Worm (Caenorhabditis elegans) whole organism, L1 larva: ENCODE data around the gene D1086.11.

Source experiments
- C04F5.9 ChIP-seq: sonication (generic microtip); optimal IDR thresholded peaks from 2 replicates; lab custom pipeline; 2016; ENCODE audit warnings: missing genetic modification characterization, missing compliant biosample characterization
- C16A3.4 ChIP-seq: fragments of 150-350 bp; optimal IDR thresholded peaks from 2 replicates; lab custom pipeline; 2014; ENCODE audit warnings: missing biosample characterization, missing genetic modification characterization
- alr-1 ChIP-seq: fragments of 200-800 bp; sonication (Bioruptor generic); optimal IDR thresholded peaks from 2 replicates; lab custom pipeline; 2018; ENCODE audit warnings: borderline replicate concordance, mild to moderate bottlenecking, missing genetic modification characterization, missing compliant biosample characterization
- aly-2 ChIP-seq: fragments of 150-350 bp; optimal IDR thresholded peaks from 2 replicates; lab custom pipeline; 2014; ENCODE audit warnings: missing biosample characterization, missing genetic modification characterization
- ceh-82 ChIP-seq, 3 experiments: fragments of 150-350 bp in 1 of 3; sonication (generic microtip) in 2 of 3; optimal IDR thresholded peaks; 2 replicates each; lab custom pipeline; 2014 to 2017; ENCODE audit warnings: missing biosample characterization in 3 of 3, missing genetic modification characterization in 3 of 3
- ces-1 ChIP-seq: fragments of 150-350 bp; optimal IDR thresholded peaks from 2 replicates; lab custom pipeline; 2014; ENCODE audit warnings: missing biosample characterization, missing genetic modification reagents, missing genetic modification characterization
- egl-13 ChIP-seq: sonication (generic microtip); optimal IDR thresholded peaks from 2 replicates; lab custom pipeline; 2016; ENCODE audit warnings: missing genotype, missing genetic modification reagents, missing genetic modification characterization, missing compliant biosample characterization
- elt-3 ChIP-seq, 6 experiments: fragments of 150-350 bp in 1 of 6; sonication (generic microtip); optimal IDR thresholded peaks; 2 replicates each; lab custom pipeline; 2017 to 2018; ENCODE audit warnings: missing biosample characterization in 6 of 6, missing genetic modification characterization in 6 of 6, inconsistent platforms in 1 of 6
- fkh-10 ChIP-seq: sonication (generic microtip); optimal IDR thresholded peaks from 2 replicates; lab custom pipeline; 2017; ENCODE audit warnings: missing biosample characterization, missing genetic modification reagents, missing genetic modification characterization
- fkh-4 ChIP-seq: sonication (generic microtip); optimal IDR thresholded peaks from 2 replicates; lab custom pipeline; 2016; ENCODE audit warnings: missing compliant biosample characterization, missing genetic modification characterization, borderline replicate concordance
- fkh-8 ChIP-seq: sonication (generic microtip); optimal IDR thresholded peaks from 2 replicates; lab custom pipeline; 2016; ENCODE audit warnings: mild to moderate bottlenecking, missing genetic modification characterization, missing compliant biosample characterization
- hlh-17 ChIP-seq: fragments of 200-800 bp; sonication (Bioruptor generic); optimal IDR thresholded peaks from 2 replicates; lab custom pipeline; 2018; ENCODE audit warnings: missing genetic modification characterization, mild to moderate bottlenecking, missing compliant biosample characterization, moderate library complexity, borderline replicate concordance
- jun-1 ChIP-seq: fragments of 150-350 bp; optimal IDR thresholded peaks from 2 replicates; lab custom pipeline; 2014; ENCODE audit warnings: missing biosample characterization, missing genetic modification reagents, missing genetic modification characterization
- lin-13 ChIP-seq: fragments of 150-350 bp; optimal IDR thresholded peaks from 2 replicates; lab custom pipeline; 2014; ENCODE audit warnings: missing biosample characterization, missing genetic modification reagents, missing genetic modification characterization
- lin-14 ChIP-seq: fragments of 200-800 bp; sonication (Bioruptor generic); optimal IDR thresholded peaks from 2 replicates; lab custom pipeline; 2018; ENCODE audit warnings: mild to moderate bottlenecking, missing genetic modification characterization, moderate library complexity, missing compliant biosample characterization
- lin-39 ChIP-seq: fragments of 150-350 bp; optimal IDR thresholded peaks from 2 replicates; lab custom pipeline; 2014; ENCODE audit warnings: missing biosample characterization, missing genetic modification reagents, missing genetic modification characterization
- lsy-2 ChIP-seq, 2 experiments: fragments of 150-350 bp; optimal IDR thresholded peaks; 2 replicates each; lab custom pipeline; 2014; ENCODE audit warnings: missing biosample characterization in 2 of 2, missing genetic modification characterization in 2 of 2
- mab-9 ChIP-seq: fragments of 200-800 bp; sonication (Bioruptor generic); IDR thresholded peaks from 2 replicates; pipeline ENCODE4 v1.3.6; 2022; ENCODE audit warnings: missing genetic modification reagents, missing genetic modification characterization, missing compliant biosample characterization
- nhr-11 ChIP-seq: fragments of 150-350 bp; optimal IDR thresholded peaks from 2 replicates; lab custom pipeline; 2014; ENCODE audit warnings: missing biosample characterization, missing genetic modification characterization
- nhr-19 ChIP-seq: fragments of 200-800 bp; sonication (Bioruptor generic); conservative IDR thresholded peaks from 2 replicates; pipeline ENCODE4 v1.3.6; 2022; ENCODE audit warnings: missing genetic modification characterization, missing compliant biosample characterization
- nhr-20 ChIP-seq: sonication (generic microtip); optimal IDR thresholded peaks from 2 replicates; lab custom pipeline; 2016; ENCODE audit warnings: mild to moderate bottlenecking, missing genetic modification characterization, missing compliant biosample characterization
- nhr-47 ChIP-seq: sonication (generic microtip); optimal IDR thresholded peaks from 2 replicates; lab custom pipeline; 2016; ENCODE audit warnings: mild to moderate bottlenecking, missing genetic modification characterization, moderate library complexity, missing compliant biosample characterization
- nhr-71 ChIP-seq: sonication (generic microtip); optimal IDR thresholded peaks from 2 replicates; lab custom pipeline; 2016; ENCODE audit warnings: mild to moderate bottlenecking, missing genetic modification characterization, moderate library complexity, missing compliant biosample characterization
- nhr-84 ChIP-seq: sonication (generic microtip); optimal IDR thresholded peaks from 2 replicates; lab custom pipeline; 2017; ENCODE audit warnings: missing biosample characterization, missing genetic modification characterization
- nhr-90 ChIP-seq: sonication (generic microtip); optimal IDR thresholded peaks from 2 replicates; lab custom pipeline; 2016; ENCODE audit warnings: mild to moderate bottlenecking, missing genetic modification characterization, missing compliant biosample characterization; ENCODE audit not compliant: poor library complexity
- pqm-1 ChIP-seq: sonication (generic microtip); optimal IDR thresholded peaks from 3 replicates; lab custom pipeline; 2017; ENCODE audit warnings: missing biosample characterization, missing genetic modification characterization
- rnt-1 ChIP-seq: sonication (generic microtip); optimal IDR thresholded peaks from 2 replicates; lab custom pipeline; 2016; ENCODE audit warnings: mild to moderate bottlenecking, missing genetic modification characterization, moderate library complexity, missing compliant biosample characterization
- snpc-4 ChIP-seq: fragments of 150-350 bp; optimal IDR thresholded peaks from 2 replicates; lab custom pipeline; 2014; ENCODE audit warnings: missing biosample characterization, missing genetic modification characterization
- sup-37 ChIP-seq: fragments of 200-800 bp; sonication (Bioruptor generic); optimal IDR thresholded peaks from 2 replicates; lab custom pipeline; 2018; ENCODE audit warnings: mild to moderate bottlenecking, missing genetic modification characterization, missing compliant biosample characterization
- unc-30 ChIP-seq: sonication (generic microtip); optimal IDR thresholded peaks from 2 replicates; lab custom pipeline; 2017; ENCODE audit warnings: missing biosample characterization, missing genetic modification characterization
- unc-62 ChIP-seq: fragments of 150-350 bp; optimal IDR thresholded peaks from 2 replicates; lab custom pipeline; 2014; ENCODE audit warnings: missing biosample characterization, missing genetic modification reagents, missing genetic modification characterization

The D1086.11 gene

ce11 chrV:14097358-14097757 is 23.1 kb downstream of the D1086.11 start:
- TF ChIP-seq rnt-1 (tag; lab: Kevin White, UChicago) (peak; percentile 11), snpc-4 (peak; percentile 26), alr-1 (tag; lab: Kevin White, UChicago) (no peak)

- TF ChIP-seq lsy-2 (tag; optimal IDR thresholded peaks at IDR 0.05; lab: Kevin White, UChicago) (peak in 1 of 2 experiments; percentile 2), egl-13 (tag; lab: Kevin White, UChicago) (no peak), nhr-20 (peak; percentile 30), fkh-4 (tag; lab: Kevin White, UChicago) (no peak), nhr-47 (tag; lab: Kevin White, UChicago) (no peak), lin-39 (tag; lab: Kevin White, UChicago) (peak; percentile 16), fkh-10 (GFP tag; lab: Kevin White, UChicago) (no peak), hlh-17 (GFP tag; lab: Kevin White, UChicago) (no peak), C04F5.9 (tag; lab: Kevin White, UChicago) (no peak), lin-14 (peak; percentile 73), rnt-1 (tag; lab: Kevin White, UChicago) (peak; percentile 21), mab-9 (GFP tag; lab: Robert Waterston, UW) (no peak), unc-62 (GFP tag; lab: Kevin White, UChicago) (no peak), sup-37 (GFP tag; lab: Kevin White, UChicago) (no peak), nhr-90 (tag; lab: Kevin White, UChicago) (no peak), nhr-71 (peak; percentile 60), nhr-19 (peak; percentile 35), lin-13 (GFP tag; lab: Kevin White, UChicago) (no peak)
Observed at ce11 chrV:14098519-14098918, 24.3 kb downstream of the D1086.11 start, which contains the start of the genes D1086.2 and D1086.1. Gene D1086.2, minus strand, starts transcription at chrV:14098668. Gene D1086.1, plus strand, starts transcription at chrV:14098858.

ce11 chrV:14100886-14101285 is 26.6 kb downstream of the D1086.11 start, which contains the start of gene D1086.12:
Gene D1086.12, plus strand, starts transcription at chrV:14101186.
- TF ChIP-seq elt-3 (tag; optimal IDR thresholded peaks at IDR 0.05; lab: Kevin White, UChicago) (no peak), lin-14 (peak; percentile 48), aly-2 (tag; lab: Kevin White, UChicago) (no peak), nhr-11 (tag; lab: Kevin White, UChicago) (no peak), rnt-1 (tag; lab: Kevin White, UChicago) (peak; percentile 25), ceh-82 (tag; optimal IDR thresholded peaks at IDR 0.05; lab: Kevin White, UChicago) (no peak), nhr-20 (no peak), ces-1 (GFP tag; lab: Kevin White, UChicago) (no peak), egl-13 (tag; lab: Kevin White, UChicago) (no peak), fkh-8 (no peak)

ce11 chrV:14103970-14104369 is 29.7 kb downstream of the D1086.11 start, which contains the start of gene D1086.9:
Gene D1086.9, plus strand, starts transcription at chrV:14104270.
- TF ChIP-seq pqm-1 (tag; lab: Kevin White, UChicago) = no peak
- TF ChIP-seq nhr-11 (tag; lab: Kevin White, UChicago) = no peak
- no peak for TF ChIP-seq unc-30 (tag; lab: Kevin White, UChicago)
- TF ChIP-seq nhr-19 = no peak
- TF ChIP-seq C16A3.4 (tag; lab: Kevin White, UChicago) = no peak
- TF ChIP-seq jun-1 (tag; lab: Kevin White, UChicago) = no peak

ce11 chrV:14107511-14107910 is 33.3 kb downstream of the D1086.11 start, which contains the start of gene H39E23.3:
Gene H39E23.3, plus strand, starts transcription at chrV:14107811.
- no peak for TF ChIP-seq hlh-17 (GFP tag; lab: Kevin White, UChicago)
- TF ChIP-seq nhr-84 (tag; lab: Kevin White, UChicago) = no peak
